Worm (Caenorhabditis elegans) whole organism, mixed stage, embryonic: ENCODE measurements around the gene T15B7.15.

Experiments used
- M03D4.4 ChIP-seq: sonication (generic microtip); optimal IDR thresholded peaks from 2 replicates; lab custom pipeline; 2017; ENCODE audit warnings: mild to moderate bottlenecking, missing genetic modification characterization, missing compliant biosample characterization
- bed-3 ChIP-seq: fragments of 200-800 bp; sonication (Bioruptor generic); optimal IDR thresholded peaks from 3 replicates; lab custom pipeline; 2018; ENCODE audit warnings: mild to moderate bottlenecking, missing genetic modification characterization, moderate library complexity, missing compliant biosample characterization
- blmp-1 ChIP-seq: fragments of 150-350 bp; optimal IDR thresholded peaks from 2 replicates; lab custom pipeline; 2014; ENCODE audit warnings: missing biosample characterization, missing genetic modification characterization
- ceh-39 ChIP-seq: fragments of 150-350 bp; optimal IDR thresholded peaks from 2 replicates; lab custom pipeline; 2014; ENCODE audit warnings: missing biosample characterization, missing genetic modification characterization
- ceh-43 ChIP-seq: fragments of 200-800 bp; sonication (Bioruptor generic); optimal IDR thresholded peaks from 2 replicates; lab custom pipeline; 2018; ENCODE audit warnings: mild to moderate bottlenecking, missing genetic modification characterization, moderate library complexity, missing compliant biosample characterization
- ces-1 ChIP-seq: fragments of 150-350 bp; optimal IDR thresholded peaks from 2 replicates; lab custom pipeline; 2014; ENCODE audit warnings: missing biosample characterization, missing genetic modification reagents, missing genetic modification characterization
- cnd-1 ChIP-seq: fragments of 200-800 bp; sonication (Bioruptor generic); optimal IDR thresholded peaks from 2 replicates; lab custom pipeline; 2018; ENCODE audit warnings: mild to moderate bottlenecking, missing genetic modification characterization, missing compliant biosample characterization
- drap-1 ChIP-seq: fragments of 200-800 bp; sonication (Bioruptor generic); optimal IDR thresholded peaks from 3 replicates; lab custom pipeline; 2018; ENCODE audit warnings: mild to moderate bottlenecking, missing genetic modification characterization, missing compliant biosample characterization
- elt-1 ChIP-seq: sonication (generic microtip); optimal IDR thresholded peaks from 2 replicates; lab custom pipeline; 2017; ENCODE audit warnings: missing genetic modification characterization, mild to moderate bottlenecking, missing compliant biosample characterization, antibody characterized with exemption, moderate library complexity, borderline replicate concordance; ENCODE audit not compliant: insufficient read depth
- elt-3 ChIP-seq: fragments of 150-350 bp; optimal IDR thresholded peaks from 2 replicates; lab custom pipeline; 2014; ENCODE audit warnings: missing biosample characterization, missing genetic modification characterization
- flh-1 ChIP-seq: fragments of 200-800 bp; sonication (Bioruptor generic); optimal IDR thresholded peaks from 2 replicates; lab custom pipeline; 2018; ENCODE audit warnings: mild to moderate bottlenecking, missing genetic modification characterization, moderate library complexity, missing compliant biosample characterization
- hlh-1 ChIP-seq: fragments of 150-350 bp; optimal IDR thresholded peaks from 2 replicates; lab custom pipeline; 2014; ENCODE audit warnings: missing biosample characterization, missing genetic modification reagents, missing genetic modification characterization
- lin-13 ChIP-seq: fragments of 150-350 bp; optimal IDR thresholded peaks from 2 replicates; lab custom pipeline; 2014; ENCODE audit warnings: missing biosample characterization, missing genetic modification characterization
- lin-32 ChIP-seq: fragments of 200-800 bp; sonication (Bioruptor generic); optimal IDR thresholded peaks from 2 replicates; lab custom pipeline; 2018; ENCODE audit warnings: mild to moderate bottlenecking, missing genetic modification characterization, missing compliant biosample characterization
- mab-5 ChIP-seq: fragments of 150-350 bp; optimal IDR thresholded peaks from 2 replicates; lab custom pipeline; 2014; ENCODE audit warnings: missing biosample characterization, missing genetic modification characterization
- mep-1 ChIP-seq: fragments of 150-350 bp; optimal IDR thresholded peaks from 2 replicates; lab custom pipeline; 2017; ENCODE audit warnings: missing biosample characterization, missing genetic modification reagents, missing genetic modification characterization, inconsistent platforms
- mls-2 ChIP-seq: sonication (generic microtip); optimal IDR thresholded peaks from 2 replicates; lab custom pipeline; 2016; ENCODE audit warnings: mild to moderate bottlenecking, missing genetic modification characterization, moderate library complexity, missing compliant biosample characterization
- nhr-12 ChIP-seq: fragments of 150-350 bp; optimal IDR thresholded peaks from 2 replicates; lab custom pipeline; 2014; ENCODE audit warnings: missing biosample characterization, missing genetic modification characterization
- nhr-2 ChIP-seq: fragments of 150-350 bp; optimal IDR thresholded peaks from 2 replicates; lab custom pipeline; 2014; ENCODE audit warnings: missing biosample characterization, missing genetic modification characterization
- nhr-28 ChIP-seq: fragments of 150-350 bp; optimal IDR thresholded peaks from 2 replicates; lab custom pipeline; 2014; ENCODE audit warnings: missing biosample characterization, missing genetic modification characterization
- nhr-76 ChIP-seq: sonication (generic microtip); optimal IDR thresholded peaks from 2 replicates; lab custom pipeline; 2017; ENCODE audit warnings: missing biosample characterization, missing genetic modification characterization
- sem-2 ChIP-seq: fragments of 200-800 bp; sonication (Bioruptor generic); optimal IDR thresholded peaks from 2 replicates; lab custom pipeline; 2018; ENCODE audit warnings: mild to moderate bottlenecking, missing genetic modification characterization, missing compliant biosample characterization
- snpc-4 ChIP-seq: fragments of 150-350 bp; optimal IDR thresholded peaks from 2 replicates; lab custom pipeline; 2014; ENCODE audit warnings: missing biosample characterization, missing genetic modification characterization
- sptf-1 ChIP-seq: sonication (generic microtip); optimal IDR thresholded peaks from 2 replicates; lab custom pipeline; 2017; ENCODE audit warnings: mild to moderate bottlenecking, missing genetic modification characterization, moderate library complexity, missing compliant biosample characterization
- tbx-8 ChIP-seq: fragments of 200-800 bp; sonication (Bioruptor generic); optimal IDR thresholded peaks from 2 replicates; lab custom pipeline; 2018; ENCODE audit warnings: mild to moderate bottlenecking, missing genetic modification characterization, moderate library complexity, missing compliant biosample characterization
- unc-120 ChIP-seq: sonication (generic microtip); optimal IDR thresholded peaks from 2 replicates; lab custom pipeline; 2017; ENCODE audit warnings: missing genetic modification characterization, missing compliant biosample characterization; ENCODE audit not compliant: poor library complexity, severe bottlenecking
- unc-39 ChIP-seq: fragments of 150-350 bp; optimal IDR thresholded peaks from 2 replicates; lab custom pipeline; 2014; ENCODE audit warnings: missing biosample characterization, missing genetic modification characterization
- unc-62 ChIP-seq: fragments of 150-350 bp; optimal IDR thresholded peaks from 2 replicates; lab custom pipeline; 2014; ENCODE audit warnings: missing biosample characterization, missing genetic modification reagents, missing genetic modification characterization
- ztf-11 ChIP-seq: fragments of 150-350 bp; optimal IDR thresholded peaks from 2 replicates; lab custom pipeline; 2014; ENCODE audit warnings: missing biosample characterization, missing genetic modification characterization

T15B7.15 gene

ce11 chrV:6792973-6793372 lies 45.5 kb downstream of the T15B7.15 start:
- TF ChIP-seq sptf-1 (no peak), nhr-2 (no peak), bed-3 (no peak), sem-2 (no peak), nhr-76 (tag; lab: Kevin White, UChicago) (no peak), mep-1 (tag; lab: Kevin White, UChicago) (no peak), ceh-39 (no peak), blmp-1 (tag; lab: Kevin White, UChicago) (no peak), nhr-12 (tag; lab: Kevin White, UChicago) (no peak), tbx-8 (no peak), cnd-1 (tag; lab: Kevin White, UChicago) (no peak), hlh-1 (no peak), snpc-4 (no peak), unc-120 (no peak), unc-62 (GFP tag; lab: Kevin White, UChicago) (no peak), lin-13 (tag; lab: Kevin White, UChicago) (no peak), flh-1 (no peak), unc-39 (no peak)

- no peak for TF ChIP-seq drap-1 (GFP tag; lab: Kevin White, UChicago)
- TF ChIP-seq nhr-28 (tag; lab: Kevin White, UChicago), result no peak
- no peak for TF ChIP-seq ceh-43
- TF ChIP-seq nhr-12 (tag; lab: Kevin White, UChicago), result no peak
- no peak for TF ChIP-seq flh-1
- TF ChIP-seq mab-5 (tag; lab: Kevin White, UChicago), result no peak
- TF ChIP-seq mls-2 (tag; lab: Kevin White, UChicago), result no peak
Observed at ce11 chrV:6792565-6792964, 45.9 kb downstream of the T15B7.15 start, which contains the start of gene gck-2. Gene gck-2, minus strand, starts transcription at chrV:6792665.

DNA sequence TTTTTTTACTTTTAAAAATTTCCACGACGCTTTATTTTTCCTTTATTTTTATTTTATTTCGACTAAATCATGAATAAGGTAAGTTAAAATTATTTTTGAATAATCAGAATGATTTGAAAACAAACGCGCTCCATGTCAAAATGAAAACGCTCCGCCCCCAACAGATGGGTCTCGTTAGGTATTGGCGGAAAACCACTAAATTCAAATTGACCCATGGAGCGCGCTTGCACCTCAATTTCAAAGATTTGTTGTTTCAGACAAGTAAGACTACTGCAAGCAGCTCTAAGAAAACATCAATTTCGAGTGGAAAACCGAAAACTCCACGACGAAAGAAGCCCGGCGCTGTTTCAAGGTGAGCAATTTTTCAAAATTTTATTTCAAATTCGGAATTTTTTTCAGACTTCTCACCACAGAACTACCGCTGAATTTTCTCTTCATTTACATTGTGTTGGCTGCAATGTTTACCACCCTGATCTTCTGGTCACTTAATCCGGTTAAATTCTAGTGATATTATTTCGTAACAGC lies 50.5 kb downstream of the T15B7.15 start, which contains the start of gene ZC404.2:
ZC404.2 (plus strand) TSS at position 47 of the 525 bp plus-strand sequence.
- no peak for TF ChIP-seq flh-1
- TF ChIP-seq elt-1, result no peak
- TF ChIP-seq M03D4.4, result no peak
- no peak for TF ChIP-seq ceh-43
- TF ChIP-seq unc-39, result no peak
- no peak for TF ChIP-seq bed-3
- TF ChIP-seq ces-1 (GFP tag; lab: Kevin White, UChicago), result no peak
- no peak for TF ChIP-seq lin-32 (GFP tag; lab: Kevin White, UChicago)
- TF ChIP-seq lin-13 (tag; lab: Kevin White, UChicago), result no peak
- no peak for TF ChIP-seq ztf-11 (tag; lab: Kevin White, UChicago)
- TF ChIP-seq elt-3 (tag; lab: Kevin White, UChicago), result no peak
